Fruit fly (Drosophila melanogaster) whole organism, wandering third instar larva: ENCODE measurements around the gene CG13614.

Experiments
- Abd-B ChIP-seq: fragments of >200 bp; optimal IDR thresholded peaks from 2 replicates; lab custom pipeline; 2017; ENCODE audit warnings: missing biosample characterization, missing genetic modification characterization
- CG32264 ChIP-seq: fragments of 200-800 bp; sonication (Bioruptor generic); optimal IDR thresholded peaks from 2 replicates; lab custom pipeline; 2016; ENCODE audit warnings: missing biosample characterization, missing genetic modification characterization
- CG9705 ChIP-seq: fragments of 200-800 bp; sonication (Bioruptor generic); optimal IDR thresholded peaks from 2 replicates; lab custom pipeline; 2018; ENCODE audit warnings: missing biosample characterization, mild to moderate bottlenecking, missing genetic modification characterization
- CrebA ChIP-seq: fragments of 200-800 bp; sonication (Bioruptor generic); optimal IDR thresholded peaks from 2 replicates; lab custom pipeline; 2016; ENCODE audit warnings: missing biosample characterization, mild to moderate bottlenecking, missing genetic modification characterization, borderline replicate concordance
- Dif ChIP-seq: fragments of 200-275, 200-300 bp; sonication (Bioruptor generic); optimal IDR thresholded peaks from 2 replicates; lab custom pipeline; 2018; ENCODE audit warnings: missing biosample characterization, missing genetic modification characterization; ENCODE audit not compliant: partially characterized antibody
- HLH106 ChIP-seq: fragments of 200-800 bp; optimal IDR thresholded peaks from 3 replicates; lab custom pipeline; 2019; ENCODE audit warnings: missing biosample characterization, mild to moderate bottlenecking, missing genetic modification characterization, moderate library complexity
- Hr83 ChIP-seq: fragments of 200-300 bp; sonication (Bioruptor generic); optimal IDR thresholded peaks from 2 replicates; lab custom pipeline; 2016; ENCODE audit warnings: missing biosample characterization, mild to moderate bottlenecking, missing genetic modification characterization, moderate library complexity; ENCODE audit not compliant: poor library complexity, severe bottlenecking
- Mio ChIP-seq: sonication (Bioruptor generic); optimal IDR thresholded peaks from 2 replicates; lab custom pipeline; 2016; ENCODE audit warnings: missing biosample characterization, missing genetic modification characterization
- Myc ChIP-seq: fragments of >200 bp; optimal IDR thresholded peaks from 2 replicates; lab custom pipeline; 2017
- N ChIP-seq: fragments of >200 bp; optimal IDR thresholded peaks from 2 replicates; lab custom pipeline; 2018; ENCODE audit warnings: missing biosample characterization, missing external identifiers, missing genetic modification characterization
- Rel ChIP-seq, 2 experiments: fragments of 200-800 bp; sonication (Bioruptor generic) in 1 of 2; optimal IDR thresholded peaks; 2 replicates in 1 of 2; 3 replicates in 1 of 2; lab custom pipeline; 2016 to 2019; ENCODE audit warnings: mild to moderate bottlenecking in 2 of 2, missing biosample characterization in 2 of 2, missing genetic modification characterization in 2 of 2, moderate library complexity in 1 of 2
- Vsx2 ChIP-seq: fragments of 200-300, 225-300 bp; sonication (Bioruptor generic); optimal IDR thresholded peaks from 2 replicates; lab custom pipeline; 2018; ENCODE audit warnings: missing biosample characterization, missing genetic modification characterization; ENCODE audit not compliant: partially characterized antibody
- br ChIP-seq: fragments of 200-800 bp; sonication (Bioruptor generic); optimal IDR thresholded peaks from 2 replicates; lab custom pipeline; 2016; ENCODE audit warnings: missing biosample characterization, missing genetic modification characterization
- dl ChIP-seq, 2 experiments: fragments of 175-275, 200-275 bp in 1 of 2; fragments of 200-275 bp in 1 of 2; sonication (Bioruptor generic); optimal IDR thresholded peaks; lab custom pipeline; 2018; ENCODE audit warnings: mild to moderate bottlenecking in 2 of 2, missing biosample characterization in 2 of 2, missing genetic modification characterization in 2 of 2, moderate library complexity in 2 of 2; ENCODE audit not compliant: partially characterized antibody in 2 of 2, insufficient read depth in 1 of 2
- dmrt93B ChIP-seq: fragments of 200-800 bp; sonication (Bioruptor generic); optimal IDR thresholded peaks from 2 replicates; lab custom pipeline; 2018; ENCODE audit warnings: missing biosample characterization, mild to moderate bottlenecking, missing genetic modification characterization
- dsf ChIP-seq: sonication (Bioruptor generic); optimal IDR thresholded peaks from 2 replicates; lab custom pipeline; 2016; ENCODE audit warnings: missing biosample characterization, missing genetic modification characterization, borderline replicate concordance
- ey ChIP-seq: fragments of 200-800 bp; sonication (Bioruptor generic); optimal IDR thresholded peaks from 2 replicates; lab custom pipeline; 2016; ENCODE audit warnings: missing biosample characterization, missing genetic modification characterization
- jim ChIP-seq: fragments of 175-275, 200-325 bp; sonication (Bioruptor generic); optimal IDR thresholded peaks from 2 replicates; lab custom pipeline; 2016; ENCODE audit warnings: missing biosample characterization, mild to moderate bottlenecking, missing genetic modification characterization
- psq ChIP-seq: fragments of 200-800 bp; sonication (Bioruptor generic); optimal IDR thresholded peaks from 3 replicates; lab custom pipeline; 2017; ENCODE audit warnings: missing biosample characterization, mild to moderate bottlenecking, missing genetic modification characterization, moderate library complexity
- rgr ChIP-seq: fragments of 200-800 bp; sonication (Bioruptor generic); optimal IDR thresholded peaks from 3 replicates; lab custom pipeline; 2016; ENCODE audit warnings: missing biosample characterization, mild to moderate bottlenecking, missing genetic modification characterization
- sage ChIP-seq: fragments of 200-800 bp; sonication (Bioruptor generic); optimal IDR thresholded peaks from 2 replicates; lab custom pipeline; 2016; ENCODE audit warnings: missing biosample characterization, mild to moderate bottlenecking, missing genetic modification characterization
- sv ChIP-seq: fragments of 200-800 bp; sonication (Bioruptor generic); optimal IDR thresholded peaks from 3 replicates; lab custom pipeline; 2016; ENCODE audit warnings: missing biosample characterization, missing genetic modification characterization
- tai ChIP-seq: sonication (Bioruptor generic); optimal IDR thresholded peaks from 2 replicates; lab custom pipeline; 2016; ENCODE audit warnings: missing biosample characterization, missing genetic modification characterization
- usp ChIP-seq: fragments of >200 bp; optimal IDR thresholded peaks from 2 replicates; lab custom pipeline; 2017; ENCODE audit warnings: missing biosample characterization, missing genetic modification characterization

The CG13614 gene

dm6 chr3R:24369268-24369667 lies at the start of gene CG13614:
TSS of gene CG13614 (plus strand) at chr3R:24369568.
- TF ChIP-seq Dif (GFP tag; lab: Kevin White, UChicago) (no peak), Rel (GFP tag; optimal IDR thresholded peaks at IDR 0.05; lab: Kevin White, UChicago) (no peak), Rel (tag; optimal IDR thresholded peaks at IDR 0.05; lab: Kevin White, UChicago) (no peak), tai (no peak), CrebA (GFP tag; lab: Kevin White, UChicago) (no peak)

DNA sequence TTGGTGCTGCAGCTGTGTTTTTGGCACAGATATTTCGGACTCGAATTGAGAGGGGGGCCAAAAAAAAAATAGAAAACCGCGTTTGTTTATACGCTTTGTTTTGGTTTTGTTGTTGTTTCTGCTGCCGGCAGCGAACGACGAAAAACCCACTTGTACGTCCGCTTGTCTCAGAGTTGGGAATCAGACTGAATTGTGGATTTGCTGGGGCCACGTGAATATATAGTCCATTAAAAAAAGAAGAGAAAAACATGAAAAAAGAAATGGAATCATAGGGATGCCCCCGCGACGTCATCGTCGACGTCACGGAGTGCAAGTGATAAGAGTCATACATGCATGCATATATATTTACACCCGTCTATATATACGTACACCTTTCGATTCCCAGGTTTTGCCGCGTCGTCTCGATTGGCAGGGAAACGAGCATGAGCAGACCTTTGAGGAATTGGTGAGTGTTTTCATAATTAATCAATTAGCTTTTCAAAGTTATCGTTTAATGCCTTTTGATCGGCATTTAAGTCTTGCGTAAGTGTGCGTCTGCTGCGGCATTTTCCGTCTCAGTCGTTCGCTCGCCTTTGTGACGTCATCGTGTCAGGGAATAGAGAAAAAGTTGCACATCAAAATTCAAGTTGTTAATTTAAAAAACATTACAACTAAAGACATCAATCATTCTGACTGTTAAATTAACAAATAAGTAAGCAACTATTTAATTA lies 49.6 kb upstream of the CG13614 start:
- TF ChIP-seq dsf, result no peak
- TF ChIP-seq Rel (GFP tag; optimal IDR thresholded peaks at IDR 0.05; lab: Kevin White, UChicago), result no peak
- TF ChIP-seq Rel (tag; optimal IDR thresholded peaks at IDR 0.05; lab: Kevin White, UChicago), result peak; percentile 87

DNA sequence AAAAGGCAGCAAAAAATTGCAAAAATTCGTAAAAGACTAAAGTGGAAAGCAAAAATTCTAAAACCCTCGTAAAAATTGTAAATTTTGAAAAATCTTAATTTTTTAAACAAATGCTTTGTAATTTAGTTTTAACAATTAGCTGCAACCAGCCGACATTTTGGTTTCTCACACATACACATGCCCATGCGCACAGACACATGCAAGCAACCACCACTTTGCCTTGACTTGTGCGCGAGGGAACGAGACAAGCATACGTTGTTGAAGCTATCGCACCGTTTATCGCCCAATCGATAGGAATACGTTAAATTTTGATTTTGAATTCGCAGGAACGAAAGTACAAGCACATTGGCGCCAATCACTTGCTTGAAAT lies 49.0 kb upstream of the CG13614 start:
- TF ChIP-seq Vsx2 (GFP tag; lab: Kevin White, UChicago) (peak; percentile 96), dmrt93B (GFP tag; lab: Kevin White, UChicago) (no peak), usp (GFP tag; lab: Kevin White, UChicago) (no peak), Rel (GFP tag; optimal IDR thresholded peaks at IDR 0.05; lab: Kevin White, UChicago) (no peak), Rel (tag; optimal IDR thresholded peaks at IDR 0.05; lab: Kevin White, UChicago) (no peak)

- TF ChIP-seq jim (GFP tag; lab: Kevin White, UChicago) (no peak), Vsx2 (GFP tag; lab: Kevin White, UChicago) (peak; percentile 99), dl (GFP tag; optimal IDR thresholded peaks at IDR 0.05; lab: Kevin White, UChicago; ENCODE audit: insufficient read depth in 1 of 2, partially characterized antibody in 2 of 2) (peak in 1 of 2 experiments; percentile 16), Dif (GFP tag; lab: Kevin White, UChicago) (peak; percentile 97), Myc (lab: Kevin White, UChicago) (peak; percentile 68)
These were observed 36.1 kb upstream of the CG13614 start, which contains the start of the genes Rrp5 and Dis3 for dm6 chr3R:24333182-24333808. TSS of gene Rrp5 (minus strand) at chr3R:24333316. TSS of gene Dis3 (plus strand) at chr3R:24333433.

DNA sequence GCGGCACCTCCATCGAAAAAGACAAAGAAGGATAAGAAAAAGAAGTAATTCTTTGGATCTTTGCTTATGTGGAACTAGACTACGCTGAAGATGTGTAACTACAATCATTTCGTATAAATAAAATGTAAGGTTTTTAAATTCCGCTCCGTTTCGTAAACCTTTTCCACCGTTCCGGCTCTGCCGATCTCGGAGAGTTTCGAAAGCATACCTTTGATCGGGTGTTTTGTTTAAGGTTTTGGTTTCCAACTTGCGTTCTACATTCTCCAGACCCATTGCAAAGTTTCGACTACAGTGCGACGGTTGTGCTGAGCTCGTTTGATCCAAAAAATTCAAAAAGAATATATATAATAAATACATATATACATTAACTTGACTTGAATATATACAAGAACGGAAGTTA lies 32.7 kb upstream of the CG13614 start, which contains the start of gene CG6432:
CG6432 (plus strand) TSS at position 301 of the 400 bp plus-strand sequence.
- TF ChIP-seq Myc (lab: Kevin White, UChicago), result no peak
- TF ChIP-seq HLH106 (tag; lab: Kevin White, UChicago), result no peak
- TF ChIP-seq Hr83 (GFP tag; lab: Kevin White, UChicago), result no peak
- TF ChIP-seq Abd-B (GFP tag; lab: Kevin White, UChicago), result no peak

dm6 chr3R:24341251-24341650 lies 28.1 kb upstream of the CG13614 start, which contains the start of gene Ms:
TSS of gene Ms (plus strand) at chr3R:24341551.
- TF ChIP-seq br, result no peak
- TF ChIP-seq CrebA (GFP tag; lab: Kevin White, UChicago), result no peak
- no peak for TF ChIP-seq sage
- TF ChIP-seq CG9705, result no peak
- no peak for TF ChIP-seq Myc (lab: Kevin White, UChicago)
- no peak for TF ChIP-seq Rel (GFP tag; optimal IDR thresholded peaks at IDR 0.05; lab: Kevin White, UChicago)
- TF ChIP-seq Rel (tag; optimal IDR thresholded peaks at IDR 0.05; lab: Kevin White, UChicago), result no peak
- no peak for TF ChIP-seq rgr
- TF ChIP-seq Mio (GFP tag; lab: Kevin White, UChicago), result no peak
- TF ChIP-seq dsf, result no peak
- no peak for TF ChIP-seq Dif (GFP tag; lab: Kevin White, UChicago)
- TF ChIP-seq N (GFP tag; lab: Kevin White, UChicago), result no peak

DNA sequence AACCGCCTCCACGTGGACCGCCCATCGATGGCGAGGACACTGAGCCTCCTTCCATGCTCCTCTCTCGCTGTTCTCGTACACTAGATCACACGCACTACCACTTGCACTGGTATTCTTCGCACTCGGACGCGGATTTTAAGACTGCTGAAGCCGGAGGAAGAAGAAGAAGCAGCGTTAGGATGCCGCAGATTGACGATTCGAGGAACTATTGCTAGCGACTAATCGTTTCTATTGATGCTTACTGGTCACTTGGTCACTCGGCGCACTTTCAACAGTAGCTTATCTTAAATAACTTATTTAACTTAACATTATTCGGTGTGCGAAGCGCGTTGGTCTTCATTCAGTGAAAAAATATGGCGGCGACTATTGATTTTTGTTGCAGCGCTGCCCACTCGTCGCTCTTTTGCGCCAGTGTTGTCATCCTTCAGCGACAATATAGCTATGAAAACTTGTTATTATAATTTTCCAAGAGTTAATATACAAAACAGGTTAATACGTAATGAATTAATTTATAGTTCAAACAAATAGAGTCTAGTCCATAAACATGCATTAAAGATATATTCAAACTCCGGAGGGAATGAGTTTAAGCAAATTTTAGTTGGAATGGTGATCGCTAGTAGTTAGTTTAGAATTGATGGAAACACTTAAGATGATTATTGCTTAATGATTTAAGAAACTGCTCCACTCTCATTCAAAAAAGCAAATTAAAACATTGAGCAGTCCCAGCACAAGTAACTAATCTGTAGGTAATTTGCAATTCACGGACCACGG lies 20.8 kb upstream of the CG13614 start, which contains the start of the genes CG5746 and CG6454:
CG5746 (minus strand) TSS at position 372 of the 771 bp plus-strand sequence.
CG6454 (plus strand) TSS at position 763 of the 771 bp plus-strand sequence.
- TF ChIP-seq sage (no peak), Dif (GFP tag; lab: Kevin White, UChicago) (no peak), CG9705 (peak; percentile 45), CG32264 (peak; percentile 37), psq (GFP tag; lab: Kevin White, UChicago) (peak; percentile 54), ey (peak; percentile 59), HLH106 (tag; lab: Kevin White, UChicago) (no peak), Myc (lab: Kevin White, UChicago) (peak; percentile 87), Vsx2 (GFP tag; lab: Kevin White, UChicago) (no peak), sv (GFP tag; lab: Kevin White, UChicago) (peak; percentile 56)
